Fruit fly (Drosophila melanogaster) whole organism, embryonic: Measurements from ENCODE around the gene CG3448.

Source experiments
- ATbp ChIP-seq: fragments of 200-800 bp; sonication (Bioruptor generic); optimal IDR thresholded peaks from 2 replicates; lab custom pipeline; 2017; ENCODE audit warnings: missing biosample characterization, mild to moderate bottlenecking, missing genetic modification characterization, missing genetic modification reagents
- BtbVII ChIP-seq: fragments of 200-800 bp; sonication (Bioruptor generic); optimal IDR thresholded peaks from 3 replicates; lab custom pipeline; 2017; ENCODE audit warnings: missing biosample characterization, mild to moderate bottlenecking, missing genetic modification characterization
- CG10543 ChIP-seq: fragments of 200-800 bp; sonication (Bioruptor generic); optimal IDR thresholded peaks from 3 replicates; lab custom pipeline; 2017; ENCODE audit warnings: missing biosample characterization, mild to moderate bottlenecking, missing genetic modification characterization, moderate library complexity
- CG11398 ChIP-seq: fragments of 200-800 bp; sonication (Bioruptor generic); optimal IDR thresholded peaks from 2 replicates; lab custom pipeline; 2016; ENCODE audit warnings: missing biosample characterization, missing genetic modification characterization
- CG12236 ChIP-seq: fragments of 200-800 bp; sonication (Bioruptor generic); optimal IDR thresholded peaks from 2 replicates; lab custom pipeline; 2016; ENCODE audit warnings: missing biosample characterization, missing genetic modification characterization
- CG13123 ChIP-seq: fragments of 200-800 bp; sonication (Bioruptor generic); optimal IDR thresholded peaks from 2 replicates; lab custom pipeline; 2016; ENCODE audit warnings: missing biosample characterization, missing genetic modification characterization
- CG14014 ChIP-seq: fragments of 200-800 bp; sonication (Bioruptor generic); IDR thresholded peaks from 2 replicates; pipeline ENCODE4 v1.3.6; 2022; ENCODE audit warnings: missing biosample characterization, missing genetic modification characterization
- CG14710 ChIP-seq: fragments of 200-800 bp; sonication (Bioruptor generic); optimal IDR thresholded peaks from 3 replicates; lab custom pipeline; 2019; ENCODE audit warnings: missing biosample characterization, mild to moderate bottlenecking, missing genetic modification characterization, moderate library complexity
- CG15479 ChIP-seq: fragments of 200-800 bp; sonication (Bioruptor generic); optimal IDR thresholded peaks from 3 replicates; lab custom pipeline; 2019; ENCODE audit warnings: missing biosample characterization, mild to moderate bottlenecking, missing genetic modification characterization, moderate library complexity
- CG17328 ChIP-seq: fragments of 200-800 bp; sonication (Bioruptor generic); IDR thresholded peaks from 2 replicates; pipeline ENCODE4 v1.3.6; 2022; ENCODE audit warnings: missing biosample characterization, missing genetic modification characterization
- CG17359 ChIP-seq: fragments of 200-800 bp; sonication (Bioruptor generic); optimal IDR thresholded peaks from 3 replicates; lab custom pipeline; 2018; ENCODE audit warnings: missing biosample characterization, mild to moderate bottlenecking, missing genetic modification characterization, moderate library complexity
- CG18011 ChIP-seq: fragments of 200-800 bp; sonication (Bioruptor generic); optimal IDR thresholded peaks from 2 replicates; lab custom pipeline; 2017; ENCODE audit warnings: missing biosample characterization, missing genetic modification characterization, mild to moderate bottlenecking, moderate library complexity, missing genotype
- CG18262 ChIP-seq: fragments of 200-800 bp; optimal IDR thresholded peaks from 3 replicates; lab custom pipeline; 2019; ENCODE audit warnings: missing biosample characterization, mild to moderate bottlenecking, missing genetic modification characterization, moderate library complexity
- CG2202 ChIP-seq: fragments of 200-800 bp; sonication (Bioruptor generic); optimal IDR thresholded peaks from 2 replicates; lab custom pipeline; 2018; ENCODE audit warnings: missing biosample characterization, mild to moderate bottlenecking, missing genetic modification characterization
- CG2678 ChIP-seq: fragments of 200-800 bp; sonication (Bioruptor generic); optimal IDR thresholded peaks from 3 replicates; lab custom pipeline; 2019; ENCODE audit warnings: missing biosample characterization, mild to moderate bottlenecking, missing genetic modification characterization, moderate library complexity
- CG3407 ChIP-seq: fragments of 200-800 bp; sonication (Bioruptor generic); optimal IDR thresholded peaks from 2 replicates; lab custom pipeline; 2018; ENCODE audit warnings: missing biosample characterization, mild to moderate bottlenecking, missing genetic modification characterization
- CG4404 ChIP-seq: fragments of 200-800 bp; sonication (Bioruptor generic); IDR thresholded peaks from 2 replicates; pipeline ENCODE4 v1.3.6; 2022; ENCODE audit warnings: missing biosample characterization, missing genetic modification characterization
- CG4707 ChIP-seq: fragments of 200-800 bp; sonication (Bioruptor generic); optimal IDR thresholded peaks from 2 replicates; lab custom pipeline; 2018; ENCODE audit warnings: missing biosample characterization, mild to moderate bottlenecking, missing genetic modification characterization, moderate library complexity
- CG5180 ChIP-seq: fragments of 200-800 bp; sonication (Bioruptor generic); optimal IDR thresholded peaks from 3 replicates; lab custom pipeline; 2017; ENCODE audit warnings: missing biosample characterization, missing genetic modification characterization, mild to moderate bottlenecking, moderate library complexity, missing genetic modification reagents
- CG7271 ChIP-seq: fragments of 200-800 bp; sonication (Bioruptor generic); optimal IDR thresholded peaks from 2 replicates; lab custom pipeline; 2018; ENCODE audit warnings: missing biosample characterization, mild to moderate bottlenecking, missing genetic modification characterization, moderate library complexity
- CG9609 ChIP-seq: fragments of 200-800 bp; sonication (Bioruptor generic); optimal IDR thresholded peaks from 3 replicates; lab custom pipeline; 2016; ENCODE audit warnings: missing biosample characterization, missing genetic modification characterization
- CG9932 ChIP-seq: fragments of 200-800 bp; sonication (Bioruptor generic); IDR thresholded peaks from 2 replicates; pipeline ENCODE4 v1.3.6; 2022; ENCODE audit warnings: missing biosample characterization, missing genetic modification characterization
- D19A ChIP-seq: fragments of 200-800 bp; optimal IDR thresholded peaks from 3 replicates; lab custom pipeline; 2019; ENCODE audit warnings: missing biosample characterization, mild to moderate bottlenecking, missing genetic modification characterization, moderate library complexity
- E2f1 ChIP-seq: fragments of 200-800 bp; sonication (Bioruptor generic); IDR thresholded peaks from 2 replicates; pipeline ENCODE4 v1.3.6; 2022; ENCODE audit warnings: missing biosample characterization, missing genetic modification characterization
- Hr3 ChIP-seq: fragments of 200-800 bp; sonication (Bioruptor generic); optimal IDR thresholded peaks from 3 replicates; lab custom pipeline; 2016; ENCODE audit warnings: missing biosample characterization, missing genetic modification characterization
- Jarid2 ChIP-seq: fragments of 200-800 bp; sonication (Bioruptor generic); optimal IDR thresholded peaks from 3 replicates; lab custom pipeline; 2017; ENCODE audit warnings: mild to moderate bottlenecking, missing biosample characterization, missing genetic modification reagents, missing genetic modification characterization
- Oaz ChIP-seq: fragments of 200-800 bp; sonication (Bioruptor generic); IDR thresholded peaks from 2 replicates; pipeline ENCODE4 v1.3.6; 2022; ENCODE audit warnings: missing biosample characterization, missing genetic modification characterization
- Sox102F ChIP-seq: fragments of 200-800 bp; sonication (Bioruptor generic); optimal IDR thresholded peaks from 2 replicates; lab custom pipeline; 2018; ENCODE audit warnings: missing biosample characterization, mild to moderate bottlenecking, missing genetic modification characterization, moderate library complexity
- Sry-δ ChIP-seq: fragments of 200-800 bp; sonication (Bioruptor generic); optimal IDR thresholded peaks from 2 replicates; lab custom pipeline; 2016; ENCODE audit warnings: missing biosample characterization, missing genetic modification characterization
- Stat92E ChIP-seq, 3 experiments: fragments of >200 bp in 2 of 3; fragments of 200-800 bp in 1 of 3; sonication (Bioruptor generic) in 1 of 3; optimal IDR thresholded peaks; 2 replicates each; lab custom pipeline; 2017 to 2019; ENCODE audit warnings: missing biosample characterization in 3 of 3, missing genetic modification characterization in 3 of 3, mild to moderate bottlenecking in 1 of 3, moderate library complexity in 1 of 3
- az2 ChIP-seq: fragments of 200-800 bp; sonication (Bioruptor generic); optimal IDR thresholded peaks from 3 replicates; lab custom pipeline; 2016; ENCODE audit warnings: missing biosample characterization, missing genetic modification characterization
- bcd ChIP-seq: fragments of 200-800 bp; sonication (Bioruptor generic); optimal IDR thresholded peaks from 2 replicates; lab custom pipeline; 2017; ENCODE audit warnings: missing biosample characterization, mild to moderate bottlenecking, missing genetic modification characterization
- cg ChIP-seq: fragments of 200-800 bp; sonication (Bioruptor generic); optimal IDR thresholded peaks from 3 replicates; lab custom pipeline; 2019; ENCODE audit warnings: missing biosample characterization, mild to moderate bottlenecking, missing genetic modification characterization, moderate library complexity
- corto ChIP-seq: fragments of 200-800 bp; sonication (Bioruptor generic); optimal IDR thresholded peaks from 2 replicates; lab custom pipeline; 2016; ENCODE audit warnings: missing biosample characterization, mild to moderate bottlenecking, missing genetic modification characterization, moderate library complexity
- esg ChIP-seq: fragments of 200-800 bp; sonication (Bioruptor generic); conservative IDR thresholded peaks from 2 replicates; pipeline ENCODE4 v1.3.6; 2022; ENCODE audit warnings: missing biosample characterization, missing genetic modification characterization
- fd3F ChIP-seq: fragments of 200-800 bp; sonication (Bioruptor generic); optimal IDR thresholded peaks from 2 replicates; lab custom pipeline; 2018; ENCODE audit warnings: missing biosample characterization, mild to moderate bottlenecking, missing genetic modification characterization, moderate library complexity
- gcm ChIP-seq: fragments of 200-800 bp; sonication (Bioruptor generic); optimal IDR thresholded peaks from 2 replicates; lab custom pipeline; 2019; ENCODE audit warnings: missing biosample characterization, mild to moderate bottlenecking, missing genetic modification characterization, moderate library complexity
- nerfin-2 ChIP-seq: fragments of 200-800 bp; sonication (Bioruptor generic); IDR thresholded peaks from 2 replicates; pipeline ENCODE4 v1.3.6; 2022; ENCODE audit warnings: missing biosample characterization, missing genetic modification characterization; ENCODE audit not compliant: partially characterized antibody
- nmo ChIP-seq: fragments of 200-800 bp; sonication (Bioruptor generic); optimal IDR thresholded peaks from 2 replicates; lab custom pipeline; 2018; ENCODE audit warnings: missing biosample characterization, mild to moderate bottlenecking, missing genetic modification characterization, moderate library complexity
- org-1 ChIP-seq: fragments of 200-800 bp; sonication (Bioruptor generic); optimal IDR thresholded peaks from 2 replicates; lab custom pipeline; 2017; ENCODE audit warnings: missing biosample characterization, missing genetic modification characterization
- sens ChIP-seq: fragments of 200-800 bp; sonication (Bioruptor generic); peaks from one replicate; lab custom pipeline; 2016; ENCODE audit warnings: missing biosample characterization, missing genetic modification characterization
- sens-2 ChIP-seq: fragments of 200-800 bp; sonication (Bioruptor generic); IDR thresholded peaks from 2 replicates; pipeline ENCODE4 v1.3.6; 2022; ENCODE audit warnings: missing biosample characterization, missing genetic modification characterization
- shn ChIP-seq: fragments of 200-800 bp; sonication (Bioruptor generic); optimal IDR thresholded peaks from 3 replicates; lab custom pipeline; 2016; ENCODE audit warnings: missing biosample characterization, missing genetic modification characterization
- sima ChIP-seq: fragments of 200-800 bp; sonication (Bioruptor generic); optimal IDR thresholded peaks from 2 replicates; lab custom pipeline; 2016; ENCODE audit warnings: missing biosample characterization, missing genetic modification characterization
- slp2 ChIP-seq: fragments of 200-800 bp; sonication (Bioruptor generic); optimal IDR thresholded peaks from 2 replicates; lab custom pipeline; 2016; ENCODE audit warnings: missing biosample characterization, missing genetic modification characterization
- tna ChIP-seq: fragments of 200-800 bp; sonication (Bioruptor generic); IDR thresholded peaks from 2 replicates; pipeline ENCODE4 v1.3.6; 2022; ENCODE audit warnings: missing biosample characterization, missing genetic modification characterization; ENCODE audit not compliant: partially characterized antibody
- ttk ChIP-seq: fragments of 200-800 bp; sonication (Bioruptor generic); IDR thresholded peaks from 2 replicates; pipeline ENCODE4 v2.1.2; 2022; ENCODE audit warnings: missing biosample characterization, missing genetic modification characterization

CG3448 gene

DNA sequence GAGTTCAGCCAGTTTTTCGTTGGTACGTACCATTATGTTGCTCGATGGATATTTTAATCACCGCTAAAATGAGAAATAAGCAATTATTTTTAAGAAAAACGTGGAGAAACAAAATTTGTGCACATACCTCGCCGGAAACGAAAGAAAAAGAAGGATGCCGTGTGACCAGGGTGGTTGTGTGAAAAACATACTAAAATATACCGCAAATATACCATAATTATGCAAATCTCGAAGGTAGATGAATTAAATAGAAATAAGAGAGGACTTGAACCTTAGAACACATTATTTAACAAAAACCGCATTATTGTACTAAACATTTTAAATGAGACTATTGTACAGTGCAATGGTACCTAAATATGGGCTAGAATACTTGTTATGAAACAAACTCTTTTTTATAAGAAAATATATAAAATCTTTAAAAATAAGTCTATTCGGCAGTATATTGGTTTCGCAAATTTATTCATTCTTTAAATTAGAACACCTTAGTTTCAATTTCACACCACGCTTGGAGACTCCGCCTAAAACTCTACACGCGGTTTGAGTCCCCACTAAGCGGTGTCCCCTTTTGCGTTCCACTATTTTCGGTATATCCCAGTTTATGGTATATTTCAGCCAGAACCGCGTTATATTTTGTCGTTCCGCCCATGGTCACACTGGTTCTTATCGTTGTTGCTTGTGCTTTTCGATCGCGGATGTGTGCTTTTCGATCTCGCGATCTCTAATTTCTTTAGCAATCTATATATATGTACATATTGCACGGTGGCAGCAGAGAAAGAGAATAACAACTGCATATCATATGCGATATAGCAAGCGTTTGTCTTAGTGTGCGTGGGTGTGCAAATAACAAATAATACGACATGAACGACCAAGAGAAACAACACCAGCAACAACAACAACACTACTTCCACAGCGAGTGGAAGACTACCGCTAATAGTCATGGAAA lies 21.4 kb downstream of the CG3448 start, which contains the start of the genes RpS17 and MTF-1 (continued):
- peak; percentile 17 for TF ChIP-seq Hr3 (GFP tag; lab: Kevin White, UChicago)
- peak; percentile 30 for TF ChIP-seq CG12236 (GFP tag; lab: Kevin White, UChicago)
- TF ChIP-seq CG9932, result no peak; the same call in 1 of the 2 replicates
- TF ChIP-seq fd3F (GFP tag; lab: Kevin White, UChicago), result peak; percentile 40
- peak; percentile 39; the same call in 1 of the 2 replicates for TF ChIP-seq CG14014 (GFP tag; lab: Robert Waterston, UW)
- TF ChIP-seq sens-2, result 0 out of 2 replicates have a peak, but pooled peaks have one; percentile 27
- peak; percentile 13 for TF ChIP-seq D19A
- peak; percentile 14 for TF ChIP-seq cg (GFP tag; lab: Kevin White, UChicago)
- peak; percentile 50 for TF ChIP-seq CG18262 (tag; lab: Kevin White, UChicago)
- peak; percentile 30 for TF ChIP-seq ttk (GFP tag; lab: Robert Waterston, UW)
- TF ChIP-seq Oaz (GFP tag; lab: Robert Waterston, UW), result no peak
- peak; percentile 62 for TF ChIP-seq CG11398 (GFP tag; lab: Kevin White, UChicago)
- TF ChIP-seq CG5180, result peak; percentile 38
- TF ChIP-seq ATbp (GFP tag; lab: Kevin White, UChicago), result peak; percentile 44
- TF ChIP-seq CG15479 (GFP tag; lab: Kevin White, UChicago), result no peak
- TF ChIP-seq sima, result no peak
- TF ChIP-seq nerfin-2 (GFP tag; lab: Robert Waterston, UW), result no peak
- peak; percentile 16 for TF ChIP-seq az2
- peak; percentile 2 for TF ChIP-seq shn (GFP tag; lab: Kevin White, UChicago)
- peak; percentile 37 for TF ChIP-seq CG17359 (tag; lab: Kevin White, UChicago)
- TF ChIP-seq nmo (GFP tag; lab: Kevin White, UChicago), result peak; percentile 48
- TF ChIP-seq BtbVII (GFP tag; lab: Kevin White, UChicago), result peak; percentile 60
- TF ChIP-seq CG14710 (tag; lab: Kevin White, UChicago), result peak; percentile 58
- TF ChIP-seq CG17328, result peak; percentile 81
- TF ChIP-seq gcm (GFP tag; lab: Kevin White, UChicago), result peak; percentile 46
- peak; percentile 22 for TF ChIP-seq CG10543 (GFP tag; lab: Kevin White, UChicago)
- peak; percentile 7 for TF ChIP-seq CG18011
- no peak for TF ChIP-seq esg (GFP tag; lab: Robert Waterston, UW)
- TF ChIP-seq CG7271 (tag; lab: Kevin White, UChicago), result peak; percentile 60
- TF ChIP-seq bcd, result peak; percentile 48
- TF ChIP-seq E2f1 (GFP tag; lab: Robert Waterston, UW), result no peak
- TF ChIP-seq sens, result peak; percentile 88
- TF ChIP-seq Sry-δ (GFP tag; lab: Kevin White, UChicago), result peak; percentile 28
- peak; percentile 43 for TF ChIP-seq CG2202 (tag; lab: Kevin White, UChicago)
- TF ChIP-seq tna (GFP tag; lab: Robert Waterston, UW), result peak; percentile 38; the same call in 1 of the 2 replicates
- TF ChIP-seq slp2 (GFP tag; lab: Kevin White, UChicago), result peak; percentile 26
- peak; percentile 17 for TF ChIP-seq org-1 (GFP tag; lab: Kevin White, UChicago)
- peak; percentile 53 for TF ChIP-seq CG2678
- TF ChIP-seq CG3407 (GFP tag; lab: Kevin White, UChicago), result peak; percentile 30
- peak in 1 of 3 experiments; percentile 30 for TF ChIP-seq Stat92E (GFP tag; optimal IDR thresholded peaks at IDR 0.05; lab: Kevin White, UChicago)
- TF ChIP-seq CG4707 (GFP tag; lab: Kevin White, UChicago), result peak; percentile 69
- TF ChIP-seq Jarid2 (GFP tag; lab: Kevin White, UChicago), result peak; percentile 70
- peak; percentile 24 for TF ChIP-seq CG13123
- peak; percentile 41 for TF ChIP-seq CG9609
- no peak for TF ChIP-seq corto (GFP tag; lab: Kevin White, UChicago)
- no peak for TF ChIP-seq Sox102F (GFP tag; lab: Kevin White, UChicago)
- TF ChIP-seq CG4404 (GFP tag; lab: Robert Waterston, UW), result no peak
